Fruit fly (Drosophila melanogaster): ENCODE measurements around the gene CG32022.

CG32022 gene

dm6 chr3L:8712913-8713312 lies 8.2 kb downstream of the CG32022 start (continued):
- TF ChIP-seq CG13424 (tag; optimal IDR thresholded peaks at IDR 0.05) (peak; percentile 4), Blimp-1 (GFP tag; optimal IDR thresholded peaks at IDR 0.05) (peak; percentile 70), CG7839 (tag; optimal IDR thresholded peaks at IDR 0.05) (peak; percentile 48), Abd-B (GFP tag; optimal IDR thresholded peaks at IDR 0.05) (peak; percentile 31), CG10979 (tag; optimal IDR thresholded peaks at IDR 0.05) (peak; percentile 27), CG30431 (GFP tag; optimal IDR thresholded peaks at IDR 0.05) (no peak), insv (GFP tag; optimal IDR thresholded peaks at IDR 0.05) (no peak), CG31441 (GFP tag; IDR thresholded peaks at IDR 0.05) (peak; percentile 59), CG12942 (GFP tag; optimal IDR thresholded peaks at IDR 0.05) (no peak), usp (GFP tag; optimal IDR thresholded peaks at IDR 0.05) (no peak), trh (GFP tag; optimal IDR thresholded peaks at IDR 0.05) (no peak), CG9727 (GFP tag; optimal IDR thresholded peaks at IDR 0.05) (peak; percentile 57), CG11504 (tag; optimal IDR thresholded peaks at IDR 0.05) (peak; percentile 47), CG3163 (GFP tag; optimal IDR thresholded peaks at IDR 0.05) (no peak), CG12391 (tag; optimal IDR thresholded peaks at IDR 0.05) (peak; percentile 31), CG1233 (GFP tag; optimal IDR thresholded peaks at IDR 0.05) (peak; percentile 33), CG1602 (GFP tag; optimal IDR thresholded peaks at IDR 0.05) (no peak), nmo (GFP tag; optimal IDR thresholded peaks at IDR 0.05) (peak; percentile 44), lola (GFP tag; optimal IDR thresholded peaks at IDR 0.05) (peak in 1 of 3 experiments; percentile 34), org-1 (GFP tag; optimal IDR thresholded peaks at IDR 0.05) (no peak), YL-1 (GFP tag; optimal IDR thresholded peaks at IDR 0.05) (no peak), Chrac-16 (GFP tag; optimal IDR thresholded peaks at IDR 0.05) (no peak), grau (tag; optimal IDR thresholded peaks at IDR 0.05) (peak; percentile 24), CG7556 (GFP tag; optimal IDR thresholded peaks at IDR 0.05) (peak; percentile 33), Hr51 (GFP tag; optimal IDR thresholded peaks at IDR 0.05) (peak in 1 of 2 experiments; percentile 43), ATbp (GFP tag; optimal IDR thresholded peaks at IDR 0.05) (no peak), gem (tag; optimal IDR thresholded peaks at IDR 0.05) (peak; percentile 66)

dm6 chr3L:8708856-8709255 lies 12.2 kb downstream of the CG32022 start:
- peak; percentile 18 for TF ChIP-seq zfh2 (GFP tag; optimal IDR thresholded peaks at IDR 0.05)
- peak; percentile 22 for TF ChIP-seq Hmr (GFP tag; optimal IDR thresholded peaks at IDR 0.05)
- TF ChIP-seq grau (tag; optimal IDR thresholded peaks at IDR 0.05) = peak; percentile 13
- no peak for TF ChIP-seq toy (GFP tag; IDR thresholded peaks at IDR 0.05)
- TF ChIP-seq ranshi (GFP tag; IDR thresholded peaks at IDR 0.05) = no peak
- peak; percentile 5 for TF ChIP-seq CG7786 (GFP tag; optimal IDR thresholded peaks at IDR 0.05)
- TF ChIP-seq slbo (GFP tag; IDR thresholded peaks at IDR 0.05) = peak; percentile 29; the same call in 1 of the 2 replicates
- peak; percentile 35; the same call in 2 of the 3 replicates for TF ChIP-seq row (GFP tag; IDR thresholded peaks at IDR 0.05)
- TF ChIP-seq CG14860 (GFP tag; IDR thresholded peaks at IDR 0.05; ENCODE audit: partially characterized antibody) = no peak
- TF ChIP-seq CG18599 (GFP tag; optimal IDR thresholded peaks at IDR 0.05) = peak; percentile 29
- peak; percentile 11 for TF ChIP-seq gem (tag; optimal IDR thresholded peaks at IDR 0.05)
- TF ChIP-seq CG1832 (GFP tag; optimal IDR thresholded peaks at IDR 0.05) = no peak
- TF ChIP-seq CG8290 (GFP tag; optimal IDR thresholded peaks at IDR 0.05) = no peak
- peak in 1 of 2 experiments; percentile 12 for TF ChIP-seq CG8290 (tag; optimal IDR thresholded peaks at IDR 0.05)
- TF ChIP-seq ro (GFP tag; IDR thresholded peaks at IDR 0.05) = no peak
- TF ChIP-seq Hmx (GFP tag; optimal IDR thresholded peaks at IDR 0.05) = no peak
- peak; percentile 11 for TF ChIP-seq CG12155 (GFP tag; optimal IDR thresholded peaks at IDR 0.05)
- TF ChIP-seq YL-1 (GFP tag; optimal IDR thresholded peaks at IDR 0.05) = no peak
- peak; percentile 26 for TF ChIP-seq Med (GFP tag)
- TF ChIP-seq dmrt11E (tag; optimal IDR thresholded peaks at IDR 0.05) = no peak
- no peak for TF ChIP-seq CG7987 (GFP tag; optimal IDR thresholded peaks at IDR 0.05)
- 0 out of 2 replicates have a peak, but pooled peaks have one; percentile 36 for TF ChIP-seq CG10321 (GFP tag; IDR thresholded peaks at IDR 0.05)
- TF ChIP-seq CG18764 (GFP tag; optimal IDR thresholded peaks at IDR 0.05) = no peak
- TF ChIP-seq GATAe (GFP tag; conservative IDR thresholded peaks at IDR 0.05) = peak; percentile 27; the same call in 1 of the 2 replicates
- no peak for TF ChIP-seq CG16779 (GFP tag; IDR thresholded peaks at IDR 0.05)
- TF ChIP-seq D19A (tag; optimal IDR thresholded peaks at IDR 0.05) = peak; percentile 25
- TF ChIP-seq da (GFP tag; optimal IDR thresholded peaks at IDR 0.05) = no peak
